Worm (Caenorhabditis elegans) whole organism, L4/young adult: ENCODE measurements around the gene slc-25A29.

Source experiments
- W03F9.2 ChIP-seq: fragments of 150-350 bp; optimal IDR thresholded peaks from 2 replicates; lab custom pipeline; 2014; ENCODE audit warnings: missing biosample characterization, missing genetic modification characterization
- dao-5 ChIP-seq: sonication (generic microtip); optimal IDR thresholded peaks from 2 replicates; lab custom pipeline; 2016; ENCODE audit warnings: missing genotype, missing genetic modification characterization, moderate library complexity, missing compliant biosample characterization
- him-1 ChIP-seq: sonication (generic microtip); optimal IDR thresholded peaks from 2 replicates; lab custom pipeline; 2016; ENCODE audit warnings: missing genotype, missing genetic modification reagents, missing genetic modification characterization, missing compliant biosample characterization

DNA sequence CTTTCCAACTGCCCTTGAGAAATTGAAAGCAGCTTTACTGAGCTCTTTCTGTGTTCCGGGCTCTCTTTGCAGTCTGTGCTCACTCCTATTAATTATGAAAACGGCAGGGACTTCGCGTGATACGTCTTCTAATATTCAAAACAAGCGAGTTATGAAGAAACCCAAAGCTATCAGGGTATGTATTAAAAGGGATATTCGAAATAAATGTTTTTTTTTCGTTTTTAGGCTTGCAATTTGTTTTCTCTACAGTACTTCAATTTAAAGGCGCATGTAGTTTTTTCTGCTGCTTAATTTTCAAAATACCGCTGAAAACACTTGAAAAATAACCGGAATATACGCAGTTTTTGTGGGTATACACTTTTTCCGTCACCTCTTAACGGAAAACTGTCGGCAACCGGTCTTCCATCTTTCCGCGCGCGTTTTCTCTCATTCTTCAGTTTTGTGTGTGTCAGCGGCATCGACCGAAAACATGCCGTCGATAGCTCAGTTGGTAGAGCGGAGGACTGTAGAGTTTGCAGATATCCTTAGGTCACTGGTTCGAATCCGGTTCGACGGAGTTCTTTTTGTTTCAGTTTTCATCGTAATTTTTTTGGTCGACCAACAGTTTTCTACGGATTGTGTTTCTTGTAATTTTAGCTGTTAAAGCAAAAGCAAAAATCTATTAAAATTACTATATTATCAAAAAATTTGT, 31.2 kb upstream of the slc-25A29 start, which contains the start of gene gasr-8:
- TF ChIP-seq him-1 (tag; lab: Kevin White, UChicago), result no peak
- no peak for TF ChIP-seq W03F9.2 (tag; lab: Kevin White, UChicago)
- TF ChIP-seq dao-5 (tag; lab: Kevin White, UChicago), result no peak
